Fruit fly (Drosophila melanogaster): Measurements from ENCODE around the gene Grl36b.
A peak's percentile ranks its signal among the peaks of the same experiment; 100 is the strongest.

Grl36b gene

DNA sequence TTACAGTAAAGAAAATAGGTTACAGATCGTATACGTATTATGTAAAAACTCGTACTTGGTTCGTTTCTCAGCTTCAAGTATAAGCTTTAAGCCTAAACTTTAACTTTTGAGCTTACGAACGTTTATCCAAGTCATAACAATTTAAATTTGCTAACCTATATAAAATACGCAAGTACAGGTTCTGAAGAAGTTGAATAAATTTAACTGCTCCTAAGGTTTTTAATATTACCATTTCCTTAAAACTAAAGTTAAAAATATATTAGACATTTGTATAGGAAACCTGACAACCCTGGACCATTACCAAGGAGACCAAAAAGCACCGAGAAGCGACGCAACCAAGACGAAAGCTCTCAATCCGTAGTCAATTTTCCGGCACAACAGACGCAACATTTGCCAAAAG, 5.9 kb downstream of the Grl36b start, which contains the start of gene CG5758:
Gene CG5758 (plus strand): TSS at position 353 of the 400 bp plus-strand sequence.
- TF ChIP-seq rgr (GFP tag; optimal IDR thresholded peaks at IDR 0.05) (peak; percentile 45), OdsH (GFP tag; optimal IDR thresholded peaks at IDR 0.05) (peak; percentile 41), fru (GFP tag; optimal IDR thresholded peaks at IDR 0.05) (peak; percentile 32), CrebA (GFP tag; optimal IDR thresholded peaks at IDR 0.05; ENCODE audit: borderline replicate concordance) (no peak), Abd-B (GFP tag; optimal IDR thresholded peaks at IDR 0.05) (no peak), h (GFP tag; optimal IDR thresholded peaks at IDR 0.05) (peak; percentile 59), HLH106 (tag; optimal IDR thresholded peaks at IDR 0.05) (peak; percentile 21), foxo (GFP tag; optimal IDR thresholded peaks at IDR 0.05) (peak in 1 of 2 experiments; percentile 40), tai (GFP tag; optimal IDR thresholded peaks at IDR 0.05) (peak; percentile 49), Dif (GFP tag; optimal IDR thresholded peaks at IDR 0.05; ENCODE audit: partially characterized antibody) (no peak), ey (GFP tag; optimal IDR thresholded peaks at IDR 0.05) (peak; percentile 24), psq (GFP tag; optimal IDR thresholded peaks at IDR 0.05) (no peak), GATAd (GFP tag; optimal IDR thresholded peaks at IDR 0.05) (no peak), Hr83 (GFP tag; optimal IDR thresholded peaks at IDR 0.05; ENCODE audit: poor library complexity, severe bottlenecking) (no peak), Hnf4 (GFP tag; optimal IDR thresholded peaks at IDR 0.05) (peak; percentile 33)

DNA sequence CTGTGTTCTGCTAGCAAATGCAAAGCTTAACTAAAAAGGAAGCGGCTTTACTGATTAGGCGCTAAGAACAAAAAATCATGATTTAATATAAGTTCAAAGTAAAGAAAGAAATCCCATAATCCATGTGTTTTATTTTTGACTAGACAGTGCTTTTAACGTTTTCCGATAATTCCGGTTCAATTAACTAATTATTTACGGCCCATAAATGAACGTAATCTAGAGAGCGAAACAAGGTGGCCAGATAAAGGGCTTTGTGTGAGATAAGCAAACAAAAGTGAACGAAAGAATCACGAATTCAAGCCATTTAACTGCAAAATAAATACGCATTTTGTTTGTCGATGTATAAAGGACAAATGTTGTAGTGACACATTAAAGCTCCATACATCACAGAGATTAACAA, 10.4 kb downstream of the Grl36b start:
- TF ChIP-seq Myc (optimal IDR thresholded peaks at IDR 0.05): no peak
- no peak for TF ChIP-seq CrebA (GFP tag; optimal IDR thresholded peaks at IDR 0.05; ENCODE audit: borderline replicate concordance)
- no peak for TF ChIP-seq Vsx2 (GFP tag; optimal IDR thresholded peaks at IDR 0.05; ENCODE audit: partially characterized antibody)
- no peak for TF ChIP-seq N (GFP tag; optimal IDR thresholded peaks at IDR 0.05)
- no peak for TF ChIP-seq woc (GFP tag; optimal IDR thresholded peaks at IDR 0.05)
- TF ChIP-seq CG9705 (GFP tag; optimal IDR thresholded peaks at IDR 0.05): no peak
- no peak for TF ChIP-seq tai (GFP tag; optimal IDR thresholded peaks at IDR 0.05)
- no peak for TF ChIP-seq jim (GFP tag; optimal IDR thresholded peaks at IDR 0.05)
- TF ChIP-seq ey (GFP tag; optimal IDR thresholded peaks at IDR 0.05): no peak
- no peak for TF ChIP-seq sv (GFP tag; optimal IDR thresholded peaks at IDR 0.05)
- TF ChIP-seq Abd-B (GFP tag; optimal IDR thresholded peaks at IDR 0.05): no peak
- TF ChIP-seq usp (GFP tag; optimal IDR thresholded peaks at IDR 0.05): no peak
- no peak for TF ChIP-seq dl (GFP tag; optimal IDR thresholded peaks at IDR 0.05; ENCODE audit: insufficient read depth in 1 of 2, partially characterized antibody in 2 of 2)
- TF ChIP-seq rgr (GFP tag; optimal IDR thresholded peaks at IDR 0.05): no peak

DNA sequence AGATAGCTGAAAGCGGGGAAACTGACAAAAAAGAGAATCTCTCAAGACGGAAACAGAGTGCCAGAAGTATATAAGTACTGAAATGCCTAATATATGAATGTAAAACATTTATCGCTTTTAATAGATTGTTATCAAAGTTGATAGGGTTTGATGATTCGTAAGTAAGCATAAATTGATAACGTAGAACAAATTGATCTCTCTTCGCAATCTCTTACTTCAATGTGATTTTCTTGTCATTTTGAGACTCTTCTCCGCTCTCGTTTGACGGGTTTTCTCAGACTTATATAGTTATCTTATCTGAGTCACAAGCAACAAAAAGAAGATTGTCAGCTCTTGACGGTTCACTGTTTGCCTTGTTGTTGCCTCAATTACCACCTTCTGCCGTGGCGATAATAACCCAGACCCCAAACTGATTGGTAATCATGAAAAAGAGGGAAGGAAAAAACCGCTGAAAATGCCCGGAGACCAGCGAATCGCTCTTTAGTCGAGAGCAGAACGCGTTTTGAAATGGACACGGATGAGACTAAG, 11.3 kb downstream of the Grl36b start, which contains the start of gene CG15152:
Gene CG15152 (plus strand): TSS at position 372 of the 528 bp plus-strand sequence.
- TF ChIP-seq HLH106 (tag; optimal IDR thresholded peaks at IDR 0.05) (no peak), Jra (GFP tag; optimal IDR thresholded peaks at IDR 0.05) (no peak), psq (GFP tag; optimal IDR thresholded peaks at IDR 0.05) (peak; percentile 11), dmrt93B (GFP tag; optimal IDR thresholded peaks at IDR 0.05) (no peak), jim (GFP tag; optimal IDR thresholded peaks at IDR 0.05) (no peak), Hnf4 (GFP tag; optimal IDR thresholded peaks at IDR 0.05) (no peak), rgr (GFP tag; optimal IDR thresholded peaks at IDR 0.05) (no peak), Rel (GFP tag; optimal IDR thresholded peaks at IDR 0.05) (no peak), Rel (tag; optimal IDR thresholded peaks at IDR 0.05) (peak; percentile 78), OdsH (GFP tag; optimal IDR thresholded peaks at IDR 0.05) (no peak), dsf (GFP tag; optimal IDR thresholded peaks at IDR 0.05; ENCODE audit: borderline replicate concordance) (no peak), woc (GFP tag; optimal IDR thresholded peaks at IDR 0.05) (no peak), sv (GFP tag; optimal IDR thresholded peaks at IDR 0.05) (no peak), Myc (optimal IDR thresholded peaks at IDR 0.05) (no peak), CG32264 (GFP tag; optimal IDR thresholded peaks at IDR 0.05) (no peak), CrebA (GFP tag; optimal IDR thresholded peaks at IDR 0.05; ENCODE audit: borderline replicate concordance) (peak; percentile 5), brk (GFP tag; optimal IDR thresholded peaks at IDR 0.05) (no peak), br (GFP tag; optimal IDR thresholded peaks at IDR 0.05) (no peak), Vsx2 (GFP tag; optimal IDR thresholded peaks at IDR 0.05; ENCODE audit: partially characterized antibody) (no peak), N (GFP tag; optimal IDR thresholded peaks at IDR 0.05) (no peak), tai (GFP tag; optimal IDR thresholded peaks at IDR 0.05) (no peak), pan (optimal IDR thresholded peaks at IDR 0.05) (no peak), CG9705 (GFP tag; optimal IDR thresholded peaks at IDR 0.05) (no peak), GATAd (GFP tag; optimal IDR thresholded peaks at IDR 0.05) (no peak), usp (GFP tag; optimal IDR thresholded peaks at IDR 0.05) (no peak)

DNA sequence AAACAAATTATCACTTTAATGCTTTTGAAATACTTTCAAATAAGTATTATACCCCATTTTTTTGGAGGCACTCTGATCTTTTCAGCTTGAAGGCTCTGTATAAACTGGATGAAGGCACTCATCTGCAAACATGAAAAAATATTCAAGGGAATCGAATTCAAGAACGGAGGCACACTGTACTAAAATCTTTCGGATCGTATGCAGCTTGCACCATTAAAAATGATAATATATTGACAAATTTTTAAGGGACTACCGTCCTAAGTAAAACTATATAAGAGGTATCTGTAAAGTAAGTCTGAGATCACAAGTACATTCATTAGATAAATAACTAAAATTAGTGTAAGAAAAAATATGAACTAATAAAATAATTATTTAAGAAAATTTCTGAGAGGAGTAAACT, 12.5 kb downstream of the Grl36b start, which contains the start of gene CG44476:
Gene CG44476 (minus strand): TSS at position 101 of the 400 bp plus-strand sequence.
- TF ChIP-seq Dif (GFP tag; optimal IDR thresholded peaks at IDR 0.05; ENCODE audit: partially characterized antibody) (no peak), dmrt93B (GFP tag; optimal IDR thresholded peaks at IDR 0.05) (no peak), Rel (GFP tag; optimal IDR thresholded peaks at IDR 0.05) (no peak), Rel (tag; optimal IDR thresholded peaks at IDR 0.05) (no peak), jim (GFP tag; optimal IDR thresholded peaks at IDR 0.05) (no peak), dsf (GFP tag; optimal IDR thresholded peaks at IDR 0.05; ENCODE audit: borderline replicate concordance) (no peak), Hr78 (GFP tag; optimal IDR thresholded peaks at IDR 0.05) (no peak), Hnf4 (GFP tag; optimal IDR thresholded peaks at IDR 0.05) (no peak)
